Fruit fly (Drosophila melanogaster): ENCODE data around the gene mRpL55.

DNA sequence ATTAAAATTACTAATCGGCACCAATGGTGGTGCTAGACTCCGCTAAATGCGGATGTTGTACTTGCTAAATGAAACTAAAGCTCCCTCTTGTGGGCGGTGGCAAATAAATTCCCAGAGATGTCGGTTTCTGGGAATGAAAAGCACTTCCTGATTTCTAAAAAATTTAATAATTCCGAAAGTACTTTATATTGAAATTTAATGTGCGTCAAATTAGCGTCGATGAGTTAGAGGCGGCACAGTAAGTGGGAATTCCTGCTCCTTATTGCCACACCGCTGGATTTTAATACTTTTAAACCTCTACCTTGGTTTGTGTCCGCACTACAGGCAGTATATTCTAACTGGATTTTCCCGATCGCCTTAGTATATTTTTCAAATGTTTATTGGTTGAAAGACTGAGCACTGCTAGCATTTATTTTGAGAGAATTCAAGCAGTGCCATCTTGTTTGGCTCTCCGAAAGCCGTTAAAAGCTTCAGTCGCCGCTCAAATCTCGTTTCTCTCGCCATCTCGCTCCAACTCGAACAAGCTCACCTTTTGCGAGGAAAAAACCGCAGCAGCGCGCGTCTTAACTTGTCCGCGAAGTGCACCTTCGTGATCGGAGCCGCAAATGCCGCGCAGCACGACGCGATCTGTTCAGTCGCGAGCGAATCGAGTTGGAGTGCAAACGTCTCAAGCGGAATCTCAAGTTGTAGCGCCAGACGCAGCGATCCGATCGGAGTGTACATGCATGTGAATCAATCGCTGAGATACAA, 1.8 kb upstream of the mRpL55 start, which contains the start of gene CG6040:
- TF ChIP-seq N (GFP tag; optimal IDR thresholded peaks at IDR 0.05) (no peak), HLH106 (tag; optimal IDR thresholded peaks at IDR 0.05) (no peak), Mio (GFP tag; optimal IDR thresholded peaks at IDR 0.05) (no peak), psq (GFP tag; optimal IDR thresholded peaks at IDR 0.05) (no peak), tai (GFP tag; optimal IDR thresholded peaks at IDR 0.05) (peak; percentile 57), dsf (GFP tag; optimal IDR thresholded peaks at IDR 0.05; ENCODE audit: borderline replicate concordance) (no peak), fru (GFP tag; optimal IDR thresholded peaks at IDR 0.05) (no peak), woc (GFP tag; optimal IDR thresholded peaks at IDR 0.05) (no peak)
